Worm (Caenorhabditis elegans) whole organism, L4 larva: ENCODE data around the gene nlp-28.

Experiments
- T26A8.4 ChIP-seq: fragments of 200-800 bp; sonication (Bioruptor generic); IDR thresholded peaks from 2 replicates; pipeline ENCODE4 v1.3.6; 2022; ENCODE audit warnings: missing genetic modification characterization, missing compliant biosample characterization
- ama-1 ChIP-seq: fragments of 150-350 bp; optimal IDR thresholded peaks from 2 replicates; lab custom pipeline; 2014; ENCODE audit warnings: inconsistent platforms, mixed read lengths
- ceh-20 ChIP-seq: fragments of 200-800 bp; sonication (Bioruptor generic); IDR thresholded peaks from 2 replicates; pipeline ENCODE4 v1.3.6; 2022; ENCODE audit warnings: missing genetic modification reagents, missing genetic modification characterization, missing compliant biosample characterization
- ceh-28 ChIP-seq: fragments of 150-350 bp; optimal IDR thresholded peaks from 2 replicates; lab custom pipeline; 2014; ENCODE audit warnings: missing biosample characterization, missing genetic modification reagents, missing genetic modification characterization
- ceh-32 ChIP-seq: sonication (generic microtip); optimal IDR thresholded peaks from 2 replicates; lab custom pipeline; 2016; ENCODE audit warnings: mild to moderate bottlenecking, missing genetic modification characterization, missing compliant biosample characterization; ENCODE audit not compliant: poor library complexity
- cey-2 ChIP-seq: sonication (generic microtip); optimal IDR thresholded peaks from 3 replicates; lab custom pipeline; 2017; ENCODE audit warnings: missing genetic modification characterization, mild to moderate bottlenecking, missing compliant biosample characterization, antibody characterized with exemption, borderline replicate concordance; ENCODE audit not compliant: insufficient read depth
- dpl-1 ChIP-seq: fragments of 150-350 bp; optimal IDR thresholded peaks from 2 replicates; lab custom pipeline; 2014; ENCODE audit warnings: missing biosample characterization, missing genetic modification reagents, missing genetic modification characterization
- egl-27 ChIP-seq: sonication (generic microtip); optimal IDR thresholded peaks from 3 replicates; lab custom pipeline; 2017; ENCODE audit warnings: missing biosample characterization, missing genetic modification reagents, missing genetic modification characterization
- tag-97 ChIP-seq: fragments of 200-800 bp; sonication (Bioruptor generic); IDR thresholded peaks from 2 replicates; pipeline ENCODE4 v1.3.6; 2022; ENCODE audit warnings: missing genetic modification characterization, missing compliant biosample characterization
- unc-130 ChIP-seq: sonication (generic microtip); optimal IDR thresholded peaks from 2 replicates; lab custom pipeline; 2016; ENCODE audit warnings: missing genetic modification reagents, missing genetic modification characterization, missing compliant biosample characterization

ce11 chrV:3970410-3970809 lies 17.3 kb upstream of the nlp-28 start, which contains the start of gene cyp-34A9:
- no peak for TF ChIP-seq tag-97
- no peak for TF ChIP-seq ceh-20
- TF ChIP-seq cey-2 = no peak
- TF ChIP-seq egl-27 (tag; lab: Kevin White, UChicago) = no peak
- TF ChIP-seq ceh-28 = no peak
- TF ChIP-seq dpl-1 = no peak
- TF ChIP-seq ama-1 (lab: Kevin White, UChicago) = no peak
- no peak for TF ChIP-seq ceh-32 (tag; lab: Kevin White, UChicago)
- TF ChIP-seq T26A8.4 (GFP tag; lab: Robert Waterston, UW) = no peak
- TF ChIP-seq unc-130 = no peak
